Worm (Caenorhabditis elegans): ENCODE measurements around the gene nhr-158.

The nhr-158 gene

ce11 chrV:3877242-3877641 lies 3.3 kb upstream of the nhr-158 start:
- no peak for TF ChIP-seq set-16 (GFP tag; IDR thresholded peaks at IDR 0.05)
- TF ChIP-seq ceh-28 (tag; optimal IDR thresholded peaks at IDR 0.05) = no peak
- no peak for TF ChIP-seq lin-15B (tag; optimal IDR thresholded peaks at IDR 0.05)
- no peak for TF ChIP-seq madf-5 (GFP tag; IDR thresholded peaks at IDR 0.05)
- no peak for TF ChIP-seq aha-1 (tag)
- no peak for TF ChIP-seq lim-7 (GFP tag; IDR thresholded peaks at IDR 0.05)
- no peak for TF ChIP-seq spr-3 (GFP tag; optimal IDR thresholded peaks at IDR 0.05)
- TF ChIP-seq tag-97 (GFP tag; IDR thresholded peaks at IDR 0.05) = no peak

- TF ChIP-seq ceh-28 (tag; optimal IDR thresholded peaks at IDR 0.05) (no peak), lsy-2 (tag; optimal IDR thresholded peaks at IDR 0.05) (peak in 1 of 2 experiments; percentile 1), snpc-4 (tag; optimal IDR thresholded peaks at IDR 0.05) (no peak), arid-1 (GFP tag; conservative IDR thresholded peaks at IDR 0.05) (no peak), nhr-28 (tag; optimal IDR thresholded peaks at IDR 0.05) (no peak), ctbp-1 (GFP tag; IDR thresholded peaks at IDR 0.05) (no peak), aha-1 (tag) (peak; percentile 59), F26F4.8 (GFP tag; conservative IDR thresholded peaks at IDR 0.05) (no peak), nhr-11 (tag; optimal IDR thresholded peaks at IDR 0.05) (peak; percentile 87)
These were observed 3.6 kb downstream of the nhr-158 start for ce11 chrV:3870359-3870758.

DNA sequence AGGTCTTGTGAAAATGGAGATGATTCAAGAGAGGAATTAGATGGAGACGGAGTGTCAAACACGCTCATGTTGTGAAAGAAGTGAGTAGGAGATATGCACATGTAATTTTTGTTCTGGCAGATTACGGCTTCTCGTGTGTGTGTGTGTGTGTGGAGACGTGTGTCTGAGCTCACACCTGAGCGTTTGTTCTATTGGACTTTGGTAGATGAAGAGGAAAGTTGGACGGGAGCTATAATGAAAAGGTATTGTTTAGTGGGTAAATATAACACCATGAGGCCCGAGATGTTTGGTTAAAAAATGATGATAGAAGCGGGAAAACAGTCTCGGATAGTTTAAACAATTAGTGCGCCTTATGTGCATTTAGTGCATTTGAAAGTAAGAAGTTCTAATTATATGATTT lies 5.0 kb downstream of the nhr-158 start, which contains the start of gene nhr-157:
TSS of gene nhr-157 (minus strand) at position 101 of the 400 bp plus-strand sequence.
- TF ChIP-seq daf-12 (tag; optimal IDR thresholded peaks at IDR 0.05) (no peak), mxl-2 (GFP tag; conservative IDR thresholded peaks at IDR 0.05) (no peak), lin-39 (tag; optimal IDR thresholded peaks at IDR 0.05) (no peak), nhr-25 (tag; optimal IDR thresholded peaks at IDR 0.05; ENCODE audit: borderline replicate concordance, insufficient read depth) (no peak), mdt-29 (GFP tag; IDR thresholded peaks at IDR 0.05) (no peak), lsy-2 (tag; optimal IDR thresholded peaks at IDR 0.05) (no peak), snpc-4 (tag; optimal IDR thresholded peaks at IDR 0.05) (no peak), daf-8 (GFP tag; IDR thresholded peaks at IDR 0.05) (no peak), lim-7 (GFP tag; IDR thresholded peaks at IDR 0.05) (no peak), mdl-1 (tag; optimal IDR thresholded peaks at IDR 0.05) (no peak), ama-1 (optimal IDR thresholded peaks at IDR 0.05) (no peak), nhr-102 (tag; optimal IDR thresholded peaks at IDR 0.05) (no peak), F37D6.2 (tag; optimal IDR thresholded peaks at IDR 0.05) (no peak)

DNA sequence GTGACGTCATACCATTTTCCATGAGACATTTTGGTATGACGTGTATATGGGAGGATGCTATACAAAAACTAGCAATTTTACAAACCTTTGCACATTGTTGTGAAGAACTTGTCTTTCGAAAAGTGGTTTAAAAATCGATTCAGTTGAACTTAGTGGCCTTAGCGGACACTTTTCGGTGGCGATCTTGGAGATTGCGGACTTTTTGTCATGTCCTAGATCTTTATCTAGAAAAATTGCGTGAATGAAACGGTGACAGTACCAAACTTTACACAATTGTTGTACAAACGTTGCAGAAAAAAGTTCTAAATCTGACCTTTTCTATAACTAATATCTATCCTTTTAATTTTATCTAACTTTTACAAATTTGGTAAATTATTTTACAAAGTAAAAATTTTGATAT lies 8.7 kb downstream of the nhr-158 start:
- no peak for TF ChIP-seq pha-4 (GFP tag; IDR thresholded peaks at IDR 0.05)
- no peak for TF ChIP-seq pha-4 (tag; optimal IDR thresholded peaks at IDR 0.05)
- no peak for TF ChIP-seq duxl-1 (tag; optimal IDR thresholded peaks at IDR 0.05; ENCODE audit: poor library complexity)
- no peak for TF ChIP-seq dpl-1 (GFP tag; optimal IDR thresholded peaks at IDR 0.05)
- no peak for TF ChIP-seq jun-1 (tag; optimal IDR thresholded peaks at IDR 0.05)
- no peak for TF ChIP-seq mdl-1 (tag; optimal IDR thresholded peaks at IDR 0.05)
- no peak for TF ChIP-seq lin-29 (GFP tag; IDR thresholded peaks at IDR 0.05)
- TF ChIP-seq lin-1 (GFP tag; IDR thresholded peaks at IDR 0.05) = no peak
- TF ChIP-seq unc-39 (tag; optimal IDR thresholded peaks at IDR 0.05) = no peak
- TF ChIP-seq hlh-11 (tag; optimal IDR thresholded peaks at IDR 0.05) = no peak

DNA sequence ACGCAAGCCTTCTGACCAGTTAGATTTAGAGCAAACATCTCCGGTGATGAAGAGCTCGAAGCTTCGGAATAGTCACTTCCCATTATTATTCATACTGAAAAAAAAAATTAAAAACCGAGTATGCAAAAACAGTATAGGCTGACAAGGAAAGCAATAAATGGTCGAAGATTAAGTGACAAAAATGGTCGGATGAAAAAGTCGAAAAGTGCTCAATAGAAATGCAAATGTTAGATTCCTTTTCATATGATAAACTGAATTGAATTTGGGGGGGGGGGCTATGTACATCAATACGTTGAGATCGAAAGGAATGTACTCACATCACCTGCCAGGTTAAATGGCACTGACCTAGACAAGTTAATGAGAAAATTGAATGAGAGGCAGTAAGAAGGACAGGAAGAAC lies 11.1 kb downstream of the nhr-158 start, which contains the start of gene nhr-187:
TSS of gene nhr-187 (minus strand) at position 101 of the 400 bp plus-strand sequence.
- TF ChIP-seq lin-39 (tag; optimal IDR thresholded peaks at IDR 0.05) (no peak), unc-62 (GFP tag; optimal IDR thresholded peaks at IDR 0.05 in 1 of 2) (peak in 1 of 2 experiments; percentile 25), unc-62 (tag; optimal IDR thresholded peaks at IDR 0.05) (no peak)

Data from whole organism, L4 larva.